Worm (Caenorhabditis elegans) whole organism, L4/young adult: ENCODE results near the gene klf-2.

Source experiments
- W03F9.2 ChIP-seq: fragments of 150-350 bp; optimal IDR thresholded peaks from 2 replicates; lab custom pipeline; 2014; ENCODE audit warnings: missing biosample characterization, missing genetic modification characterization
- him-1 ChIP-seq: sonication (generic microtip); optimal IDR thresholded peaks from 2 replicates; lab custom pipeline; 2016; ENCODE audit warnings: missing genotype, missing genetic modification reagents, missing genetic modification characterization, missing compliant biosample characterization

ce11 chrV:20710642-20711041 is 25.2 kb downstream of the klf-2 start:
- TF ChIP-seq him-1 = no peak
- no peak for TF ChIP-seq W03F9.2
